Fruit fly (Drosophila melanogaster) whole organism, embryonic: ENCODE results near the gene Cngl.
A peak's percentile ranks its signal among the peaks of the same experiment; 100 is the strongest.

Experiments
- Adf1 ChIP-seq: fragments of 200-800 bp; sonication (Bioruptor generic); IDR thresholded peaks from 2 replicates; pipeline ENCODE4 v1.3.6; 2022; ENCODE audit warnings: missing biosample characterization, missing genetic modification characterization
- B-H2 ChIP-seq: fragments of 200-800 bp; sonication (Bioruptor generic); optimal IDR thresholded peaks from 2 replicates; lab custom pipeline; 2018; ENCODE audit warnings: missing biosample characterization, mild to moderate bottlenecking, missing genetic modification characterization
- CG10274 ChIP-seq: fragments of 200-800 bp; sonication (Bioruptor generic); optimal IDR thresholded peaks from 3 replicates; lab custom pipeline; 2017; ENCODE audit warnings: missing biosample characterization, mild to moderate bottlenecking, missing genetic modification characterization
- CG10431 ChIP-seq: fragments of 200-800 bp; sonication (Bioruptor generic); optimal IDR thresholded peaks from 3 replicates; lab custom pipeline; 2018; ENCODE audit warnings: missing biosample characterization, mild to moderate bottlenecking, missing genetic modification characterization
- CG10654 ChIP-seq: fragments of 200-800 bp; sonication (Bioruptor generic); optimal IDR thresholded peaks from 2 replicates; lab custom pipeline; 2016; ENCODE audit warnings: missing biosample characterization, missing genetic modification characterization
- CG10959 ChIP-seq: fragments of 200-800 bp; sonication (Bioruptor generic); IDR thresholded peaks from 2 replicates; pipeline ENCODE4 v1.3.6; 2022; ENCODE audit warnings: missing biosample characterization, missing genetic modification characterization
- CG13287 ChIP-seq: fragments of 200-800 bp; sonication (Bioruptor generic); IDR thresholded peaks from 2 replicates; pipeline ENCODE4 v1.3.6; 2022; ENCODE audit warnings: missing biosample characterization, missing genetic modification characterization; ENCODE audit not compliant: partially characterized antibody
- CG13424 ChIP-seq: fragments of 200-800 bp; sonication (Bioruptor generic); optimal IDR thresholded peaks from 2 replicates; lab custom pipeline; 2019; ENCODE audit warnings: missing biosample characterization, mild to moderate bottlenecking, missing genetic modification characterization, moderate library complexity
- CG13775 ChIP-seq: fragments of 200-800 bp; sonication (Bioruptor generic); optimal IDR thresholded peaks from 3 replicates; lab custom pipeline; 2017; ENCODE audit warnings: missing biosample characterization, mild to moderate bottlenecking, missing genetic modification characterization
- CG14441 ChIP-seq: fragments of 200-800 bp; sonication (Bioruptor generic); IDR thresholded peaks from 2 replicates; pipeline ENCODE4 v1.3.6; 2022; ENCODE audit warnings: missing biosample characterization, missing genetic modification characterization
- CG15073 ChIP-seq: fragments of 200-800 bp; sonication (Bioruptor generic); optimal IDR thresholded peaks from 2 replicates; lab custom pipeline; 2016; ENCODE audit warnings: missing biosample characterization, missing genetic modification characterization
- CG17361 ChIP-seq: fragments of 200-800 bp; sonication (Bioruptor generic); IDR thresholded peaks from 3 replicates; pipeline ENCODE4 v1.3.6; 2022; ENCODE audit warnings: missing biosample characterization, missing genetic modification characterization
- CG31224 ChIP-seq: fragments of 200-800 bp; sonication (Bioruptor generic); IDR thresholded peaks from 2 replicates; pipeline ENCODE4 v1.3.6; 2022; ENCODE audit warnings: missing biosample characterization, missing genetic modification characterization
- CG3995 ChIP-seq: fragments of 200-800 bp; sonication (Bioruptor generic); optimal IDR thresholded peaks from 3 replicates; lab custom pipeline; 2016; ENCODE audit warnings: missing biosample characterization, missing genetic modification characterization
- CG4282 ChIP-seq: fragments of 200-800 bp; sonication (Bioruptor generic); optimal IDR thresholded peaks from 2 replicates; lab custom pipeline; 2016; ENCODE audit warnings: missing biosample characterization, missing genetic modification characterization
- CG7963 ChIP-seq: fragments of 200-800 bp; sonication (Bioruptor generic); IDR thresholded peaks from 3 replicates; pipeline ENCODE4 v1.3.6; 2022; ENCODE audit warnings: missing biosample characterization, missing genetic modification characterization; ENCODE audit not compliant: partially characterized antibody
- CG8281 ChIP-seq: fragments of 200-800 bp; sonication (Bioruptor generic); optimal IDR thresholded peaks from 2 replicates; lab custom pipeline; 2018; ENCODE audit warnings: missing biosample characterization, mild to moderate bottlenecking, missing genetic modification characterization, moderate library complexity
- CG8290 ChIP-seq, 3 experiments: fragments of 200-800 bp; sonication (Bioruptor generic); optimal IDR thresholded peaks; 2 replicates each; lab custom pipeline; 2016 to 2019; ENCODE audit warnings: missing biosample characterization in 3 of 3, missing genetic modification characterization in 3 of 3, mild to moderate bottlenecking in 2 of 3, moderate library complexity in 1 of 3
- CTCF ChIP-seq: fragments of 200-800 bp; sonication (Bioruptor generic); optimal IDR thresholded peaks from 2 replicates; lab custom pipeline; 2017; ENCODE audit warnings: missing biosample characterization, mild to moderate bottlenecking, missing genetic modification characterization, moderate library complexity
- Doc3 ChIP-seq: fragments of 200-800 bp; sonication (Bioruptor generic); IDR thresholded peaks from 3 replicates; pipeline ENCODE4 v1.3.6; 2022; ENCODE audit warnings: missing biosample characterization, missing genetic modification characterization; ENCODE audit not compliant: partially characterized antibody
- Fer1 ChIP-seq: fragments of 200-800 bp; sonication (Bioruptor generic); optimal IDR thresholded peaks from 2 replicates; lab custom pipeline; 2017; ENCODE audit warnings: missing biosample characterization, mild to moderate bottlenecking, missing genetic modification characterization
- Hey ChIP-seq: fragments of 200-800 bp; sonication (Bioruptor generic); optimal IDR thresholded peaks from 3 replicates; lab custom pipeline; 2018; ENCODE audit warnings: missing biosample characterization, mild to moderate bottlenecking, missing genetic modification characterization
- Kr ChIP-seq: fragments of 200-800 bp; sonication (Bioruptor generic); optimal IDR thresholded peaks from 2 replicates; lab custom pipeline; 2017; ENCODE audit warnings: missing biosample characterization, mild to moderate bottlenecking, missing genetic modification characterization
- Lim3 ChIP-seq: fragments of 200-800 bp; sonication (Bioruptor generic); IDR thresholded peaks from 2 replicates; pipeline ENCODE4 v1.3.6; 2022; ENCODE audit warnings: missing biosample characterization, missing genetic modification characterization
- Mes4 ChIP-seq: fragments of 200-800 bp; sonication (Bioruptor generic); optimal IDR thresholded peaks from 2 replicates; lab custom pipeline; 2016; ENCODE audit warnings: missing biosample characterization, missing genetic modification characterization
- Myb ChIP-seq: fragments of 200-800 bp; sonication (Bioruptor generic); optimal IDR thresholded peaks from 2 replicates; lab custom pipeline; 2016; ENCODE audit warnings: missing biosample characterization, missing genetic modification characterization
- Oli ChIP-seq: fragments of 200-800 bp; sonication (Bioruptor generic); optimal IDR thresholded peaks from 2 replicates; lab custom pipeline; 2018; ENCODE audit warnings: missing biosample characterization, mild to moderate bottlenecking, missing genetic modification characterization, moderate library complexity
- Ravus ChIP-seq: fragments of 200-800 bp; sonication (Bioruptor generic); IDR thresholded peaks from 2 replicates; pipeline ENCODE4 v1.3.6; 2022; ENCODE audit warnings: missing biosample characterization, missing genetic modification characterization
- Scr ChIP-seq: fragments of 200-800 bp; sonication (Bioruptor generic); IDR thresholded peaks from 2 replicates; pipeline ENCODE4 v1.3.6; 2022; ENCODE audit warnings: missing biosample characterization, missing genetic modification characterization; ENCODE audit not compliant: partially characterized antibody
- ash1 ChIP-seq: fragments of 200-800 bp; sonication (Bioruptor generic); optimal IDR thresholded peaks from 2 replicates; lab custom pipeline; 2018; ENCODE audit warnings: missing biosample characterization, mild to moderate bottlenecking, missing genetic modification characterization
- corto ChIP-seq: fragments of 200-800 bp; sonication (Bioruptor generic); optimal IDR thresholded peaks from 2 replicates; lab custom pipeline; 2016; ENCODE audit warnings: missing biosample characterization, mild to moderate bottlenecking, missing genetic modification characterization, moderate library complexity
- dmrt99B ChIP-seq: fragments of 200-800 bp; sonication (Bioruptor generic); optimal IDR thresholded peaks from 2 replicates; lab custom pipeline; 2018; ENCODE audit warnings: missing biosample characterization, mild to moderate bottlenecking, missing genetic modification characterization, moderate library complexity
- esg ChIP-seq: fragments of 200-800 bp; sonication (Bioruptor generic); conservative IDR thresholded peaks from 2 replicates; pipeline ENCODE4 v1.3.6; 2022; ENCODE audit warnings: missing biosample characterization, missing genetic modification characterization
- eve ChIP-seq, 2 experiments: fragments of >200 bp; optimal IDR thresholded peaks; 2 replicates each; lab custom pipeline; 2017; ENCODE audit warnings: missing biosample characterization in 2 of 2, missing genetic modification characterization in 2 of 2
- gfzf ChIP-seq: fragments of 200-800 bp; sonication (Bioruptor generic); optimal IDR thresholded peaks from 2 replicates; lab custom pipeline; 2016; ENCODE audit warnings: missing biosample characterization, mild to moderate bottlenecking, missing genetic modification characterization, moderate library complexity
- hbn ChIP-seq: fragments of 200-800 bp; sonication (Bioruptor generic); IDR thresholded peaks from 2 replicates; pipeline ENCODE4 v1.3.6; 2022; ENCODE audit warnings: missing biosample characterization, missing genetic modification characterization; ENCODE audit not compliant: partially characterized antibody
- mld ChIP-seq: fragments of 200-800 bp; sonication (Bioruptor generic); IDR thresholded peaks from 3 replicates; pipeline ENCODE4 v1.3.6; 2022; ENCODE audit warnings: missing biosample characterization, missing genetic modification characterization; ENCODE audit not compliant: partially characterized antibody
- nau ChIP-seq: fragments of 200-800 bp; sonication (Bioruptor generic); optimal IDR thresholded peaks from 3 replicates; lab custom pipeline; 2017; ENCODE audit warnings: missing biosample characterization, mild to moderate bottlenecking, missing genetic modification characterization, missing genetic modification reagents
- row ChIP-seq: fragments of 200-800 bp; sonication (Bioruptor generic); IDR thresholded peaks from 3 replicates; pipeline ENCODE4 v1.3.6; 2022; ENCODE audit warnings: missing biosample characterization, missing genetic modification characterization
- sd ChIP-seq: fragments of 200-800 bp; sonication (Bioruptor generic); optimal IDR thresholded peaks from 3 replicates; lab custom pipeline; 2018; ENCODE audit warnings: missing biosample characterization, mild to moderate bottlenecking, missing genetic modification characterization, moderate library complexity
- slp2 ChIP-seq: fragments of 200-800 bp; sonication (Bioruptor generic); optimal IDR thresholded peaks from 2 replicates; lab custom pipeline; 2016; ENCODE audit warnings: missing biosample characterization, missing genetic modification characterization
- trem ChIP-seq: fragments of 200-800 bp; optimal IDR thresholded peaks from 3 replicates; lab custom pipeline; 2019; ENCODE audit warnings: missing biosample characterization, mild to moderate bottlenecking, missing genetic modification characterization, moderate library complexity
- usp ChIP-seq: fragments of >200 bp; optimal IDR thresholded peaks from 2 replicates; lab custom pipeline; 2017; ENCODE audit warnings: missing biosample characterization, missing genetic modification characterization
- zfh2 ChIP-seq: fragments of 200-800 bp; sonication (Bioruptor generic); optimal IDR thresholded peaks from 2 replicates; lab custom pipeline; 2016; ENCODE audit warnings: missing biosample characterization, missing genetic modification characterization

Cngl gene

dm6 chrX:15364467-15364866, 76.6 kb downstream of the Cngl start (continued):
- TF ChIP-seq CG13775 (GFP tag; lab: Kevin White, UChicago) (no peak), Ravus (GFP tag; lab: Robert Waterston, UW) (no peak), slp2 (GFP tag; lab: Kevin White, UChicago) (no peak), Myb (no peak), eve (GFP tag; optimal IDR thresholded peaks at IDR 0.05; lab: Kevin White, UChicago) (peak in 1 of 2 experiments; percentile 9), esg (GFP tag; lab: Robert Waterston, UW) (no peak), zfh2 (GFP tag; lab: Kevin White, UChicago) (no peak), CG10431 (no peak), Hey (tag; lab: Kevin White, UChicago) (no peak), Oli (tag; lab: Kevin White, UChicago) (peak; percentile 52), Fer1 (GFP tag; lab: Kevin White, UChicago) (peak; percentile 1), CG10654 (GFP tag; lab: Kevin White, UChicago) (no peak), sd (tag; lab: Kevin White, UChicago) (no peak), Adf1 (GFP tag; lab: Robert Waterston, UW) (no peak), CG4282 (GFP tag; lab: Kevin White, UChicago) (no peak), ash1 (GFP tag; lab: Kevin White, UChicago) (no peak), corto (no peak), gfzf (GFP tag; lab: Kevin White, UChicago) (no peak), Kr (GFP tag; lab: Kevin White, UChicago) (no peak), CG15073 (GFP tag; lab: Kevin White, UChicago) (no peak), Mes4 (no peak), CG10274 (no peak), nau (GFP tag; lab: Kevin White, UChicago) (no peak), CG17361 (peak; percentile 67; the same call in 2 of the 3 replicates), CG8281 (tag; lab: Kevin White, UChicago) (no peak), hbn (GFP tag; lab: Robert Waterston, UW) (no peak), mld (GFP tag; lab: Robert Waterston, UW) (no peak), CG13287 (no peak), CG7963 (GFP tag; lab: Robert Waterston, UW) (no peak), Lim3 (GFP tag; lab: Robert Waterston, UW) (no peak), CG8290 (GFP tag; optimal IDR thresholded peaks at IDR 0.05; lab: Kevin White, UChicago) (no peak), CG8290 (tag; optimal IDR thresholded peaks at IDR 0.05; lab: Kevin White, UChicago) (no peak), CG13424 (tag; lab: Kevin White, UChicago) (peak; percentile 48), trem (tag; lab: Kevin White, UChicago) (no peak), CG10959 (no peak), usp (GFP tag; lab: Kevin White, UChicago) (no peak), CG3995 (GFP tag; lab: Kevin White, UChicago) (no peak), dmrt99B (tag; lab: Kevin White, UChicago) (peak; percentile 58), CTCF (GFP tag; lab: Kevin White, UChicago) (no peak), Doc3 (GFP tag; lab: Robert Waterston, UW) (no peak), B-H2 (no peak), row (GFP tag; lab: Robert Waterston, UW) (no peak), CG31224 (GFP tag; lab: Robert Waterston, UW) (no peak), CG14441 (no peak), Scr (GFP tag; lab: Robert Waterston, UW) (no peak)
